Fruit fly (Drosophila melanogaster) whole organism, embryonic: ENCODE data around the gene mGluR.

Experiments
- CG10274 ChIP-seq: fragments of 200-800 bp; sonication (Bioruptor generic); optimal IDR thresholded peaks from 3 replicates; lab custom pipeline; 2017; ENCODE audit warnings: missing biosample characterization, mild to moderate bottlenecking, missing genetic modification characterization
- CG10565 ChIP-seq: fragments of 200-800 bp; sonication (Bioruptor generic); optimal IDR thresholded peaks from 3 replicates; lab custom pipeline; 2016; ENCODE audit warnings: missing biosample characterization, mild to moderate bottlenecking, missing genetic modification characterization
- CG13624 ChIP-seq: fragments of 200-800 bp; sonication (Bioruptor generic); optimal IDR thresholded peaks from 2 replicates; lab custom pipeline; 2016; ENCODE audit warnings: missing biosample characterization, missing genetic modification characterization
- CG13894 ChIP-seq: fragments of 200-800 bp; sonication (Bioruptor generic); optimal IDR thresholded peaks from 3 replicates; lab custom pipeline; 2018; ENCODE audit warnings: missing biosample characterization, mild to moderate bottlenecking, missing genetic modification characterization, moderate library complexity
- CG14965 ChIP-seq: fragments of 200-800 bp; sonication (Bioruptor generic); optimal IDR thresholded peaks from 2 replicates; lab custom pipeline; 2016; ENCODE audit warnings: missing biosample characterization, missing genetic modification characterization, borderline replicate concordance
- CG15479 ChIP-seq: fragments of 200-800 bp; sonication (Bioruptor generic); optimal IDR thresholded peaks from 3 replicates; lab custom pipeline; 2019; ENCODE audit warnings: missing biosample characterization, mild to moderate bottlenecking, missing genetic modification characterization, moderate library complexity
- CG1647 ChIP-seq: fragments of 200-800 bp; sonication (Bioruptor generic); optimal IDR thresholded peaks from 3 replicates; lab custom pipeline; 2016; ENCODE audit warnings: missing biosample characterization, missing genetic modification characterization
- CG16813 ChIP-seq: fragments of 200-800 bp; sonication (Bioruptor generic); IDR thresholded peaks from 3 replicates; pipeline ENCODE4 v1.3.6; 2022; ENCODE audit warnings: missing biosample characterization, missing genetic modification characterization; ENCODE audit not compliant: partially characterized antibody
- CG17328 ChIP-seq: fragments of 200-800 bp; sonication (Bioruptor generic); IDR thresholded peaks from 2 replicates; pipeline ENCODE4 v1.3.6; 2022; ENCODE audit warnings: missing biosample characterization, missing genetic modification characterization
- CG1792 ChIP-seq: fragments of 200-800 bp; sonication (Bioruptor generic); optimal IDR thresholded peaks from 2 replicates; lab custom pipeline; 2016; ENCODE audit warnings: missing biosample characterization, missing genetic modification characterization
- CG18599 ChIP-seq: fragments of 200-800 bp; sonication (Bioruptor generic); optimal IDR thresholded peaks from 3 replicates; lab custom pipeline; 2017; ENCODE audit warnings: missing biosample characterization, missing genetic modification characterization, mild to moderate bottlenecking, moderate library complexity, missing genetic modification reagents
- CG32532 ChIP-seq: fragments of 200-800 bp; sonication (Bioruptor generic); IDR thresholded peaks from 2 replicates; pipeline ENCODE4 v1.3.6; 2022; ENCODE audit warnings: missing biosample characterization, missing genetic modification characterization
- CG33213 ChIP-seq: fragments of 200-800 bp; sonication (Bioruptor generic); optimal IDR thresholded peaks from 3 replicates; lab custom pipeline; 2016; ENCODE audit warnings: missing biosample characterization, missing genetic modification characterization
- CG3407 ChIP-seq: fragments of 200-800 bp; sonication (Bioruptor generic); optimal IDR thresholded peaks from 2 replicates; lab custom pipeline; 2018; ENCODE audit warnings: missing biosample characterization, mild to moderate bottlenecking, missing genetic modification characterization
- CG34224 ChIP-seq: fragments of 200-800 bp; sonication (Bioruptor generic); IDR thresholded peaks from 3 replicates; pipeline ENCODE4 v1.3.6; 2022; ENCODE audit warnings: missing biosample characterization, missing genetic modification characterization; ENCODE audit not compliant: partially characterized antibody
- CG6689 ChIP-seq: fragments of 200-800 bp; sonication (Bioruptor generic); IDR thresholded peaks from 2 replicates; pipeline ENCODE4 v1.3.6; 2022; ENCODE audit warnings: missing biosample characterization, missing genetic modification characterization
- CG6765 ChIP-seq: fragments of 200-800 bp; sonication (Bioruptor generic); optimal IDR thresholded peaks from 3 replicates; lab custom pipeline; 2017; ENCODE audit warnings: missing biosample characterization, mild to moderate bottlenecking, missing genetic modification characterization
- CG6791 ChIP-seq: fragments of 200-800 bp; sonication (Bioruptor generic); IDR thresholded peaks from 3 replicates; pipeline ENCODE4 v1.3.6; 2022; ENCODE audit warnings: missing biosample characterization, missing genetic modification characterization; ENCODE audit not compliant: partially characterized antibody
- CG7271 ChIP-seq: fragments of 200-800 bp; sonication (Bioruptor generic); optimal IDR thresholded peaks from 2 replicates; lab custom pipeline; 2018; ENCODE audit warnings: missing biosample characterization, mild to moderate bottlenecking, missing genetic modification characterization, moderate library complexity
- CG8924 ChIP-seq: fragments of 200-800 bp; optimal IDR thresholded peaks from 3 replicates; lab custom pipeline; 2019; ENCODE audit warnings: missing biosample characterization, mild to moderate bottlenecking, missing genetic modification characterization, moderate library complexity
- CG9215 ChIP-seq: fragments of 200-800 bp; sonication (Bioruptor generic); IDR thresholded peaks from 2 replicates; pipeline ENCODE4 v1.3.6; 2022; ENCODE audit warnings: missing biosample characterization, missing genetic modification characterization
- CrebB ChIP-seq: fragments of 200-800 bp; sonication (Bioruptor generic); optimal IDR thresholded peaks from 3 replicates; lab custom pipeline; 2018; ENCODE audit warnings: missing biosample characterization, mild to moderate bottlenecking, missing genetic modification characterization
- Dek ChIP-seq: fragments of 200-800 bp; sonication (Bioruptor generic); optimal IDR thresholded peaks from 3 replicates; lab custom pipeline; 2019; ENCODE audit warnings: missing biosample characterization, mild to moderate bottlenecking, missing genetic modification characterization, moderate library complexity
- Ets65A ChIP-seq: fragments of 200-800 bp; sonication (Bioruptor generic); peaks from one replicate; lab custom pipeline; 2016; ENCODE audit warnings: missing biosample characterization, missing genetic modification characterization
- HLH4C ChIP-seq: fragments of 200-800 bp; sonication (Bioruptor generic); IDR thresholded peaks from 3 replicates; pipeline ENCODE4 v1.3.6; 2022; ENCODE audit warnings: missing biosample characterization, missing genetic modification characterization; ENCODE audit not compliant: partially characterized antibody
- Neu2 ChIP-seq: fragments of 200-800 bp; sonication (Bioruptor generic); optimal IDR thresholded peaks from 3 replicates; lab custom pipeline; 2016; ENCODE audit warnings: missing biosample characterization, missing genetic modification characterization, borderline replicate concordance
- Nf-YB ChIP-seq: fragments of 200-800 bp; sonication (Bioruptor generic); optimal IDR thresholded peaks from 3 replicates; lab custom pipeline; 2019; ENCODE audit warnings: missing biosample characterization, mild to moderate bottlenecking, missing genetic modification characterization, moderate library complexity
- PHDP ChIP-seq: fragments of 200-800 bp; sonication (Bioruptor generic); optimal IDR thresholded peaks from 3 replicates; lab custom pipeline; 2018; ENCODE audit warnings: missing biosample characterization, mild to moderate bottlenecking, missing genetic modification characterization, moderate library complexity
- Scr ChIP-seq: fragments of 200-800 bp; sonication (Bioruptor generic); IDR thresholded peaks from 2 replicates; pipeline ENCODE4 v1.3.6; 2022; ENCODE audit warnings: missing biosample characterization, missing genetic modification characterization; ENCODE audit not compliant: partially characterized antibody
- Six4 ChIP-seq: fragments of 200-800 bp; sonication (Bioruptor generic); optimal IDR thresholded peaks from 2 replicates; lab custom pipeline; 2016; ENCODE audit warnings: missing biosample characterization, missing genetic modification characterization
- aop ChIP-seq: fragments of 200-800 bp; sonication (Bioruptor generic); IDR thresholded peaks from 2 replicates; pipeline ENCODE4 v1.3.6; 2022; ENCODE audit warnings: missing biosample characterization, missing genetic modification characterization
- bbx ChIP-seq: fragments of 200-800 bp; sonication (Bioruptor generic); IDR thresholded peaks from 2 replicates; pipeline ENCODE4 v1.3.6; 2022; ENCODE audit warnings: missing biosample characterization, missing genetic modification characterization; ENCODE audit not compliant: partially characterized antibody
- bigmax ChIP-seq: fragments of 200-800 bp; sonication (Bioruptor generic); optimal IDR thresholded peaks from 2 replicates; lab custom pipeline; 2018; ENCODE audit warnings: missing biosample characterization, mild to moderate bottlenecking, missing genetic modification characterization
- bowl ChIP-seq: fragments of 200-800 bp; sonication (Bioruptor generic); IDR thresholded peaks from 2 replicates; pipeline ENCODE4 v1.3.6; 2022; ENCODE audit warnings: missing biosample characterization, missing genetic modification characterization
- cg ChIP-seq: fragments of 200-800 bp; sonication (Bioruptor generic); optimal IDR thresholded peaks from 3 replicates; lab custom pipeline; 2019; ENCODE audit warnings: missing biosample characterization, mild to moderate bottlenecking, missing genetic modification characterization, moderate library complexity
- dan ChIP-seq: fragments of 200-800 bp; sonication (Bioruptor generic); IDR thresholded peaks from 2 replicates; pipeline ENCODE4 v1.3.6; 2022; ENCODE audit warnings: missing biosample characterization, missing genetic modification characterization
- gce ChIP-seq: fragments of 200-800 bp; sonication (Bioruptor generic); IDR thresholded peaks from 3 replicates; pipeline ENCODE4 v1.3.6; 2022; ENCODE audit warnings: missing biosample characterization, missing genetic modification characterization
- hth ChIP-seq: fragments of >200 bp; optimal IDR thresholded peaks from 2 replicates; lab custom pipeline; 2017; ENCODE audit warnings: inconsistent platforms
- prd ChIP-seq, 3 experiments: fragments of >200 bp in 2 of 3; fragments of 200-800 bp in 1 of 3; sonication (Bioruptor generic) in 1 of 3; optimal IDR thresholded peaks in 2 of 3; IDR thresholded peaks in 1 of 3; 2 replicates in 2 of 3; 3 replicates in 1 of 3; pipeline versions ENCODE4 v1.3.6 to Lab custom; 2017 to 2022; ENCODE audit warnings: missing biosample characterization in 1 of 3, missing genetic modification characterization in 1 of 3
- pros ChIP-seq: fragments of 200-800 bp; sonication (Bioruptor generic); optimal IDR thresholded peaks from 3 replicates; lab custom pipeline; 2019; ENCODE audit warnings: missing biosample characterization, mild to moderate bottlenecking, missing genetic modification characterization, moderate library complexity
- ranshi ChIP-seq: fragments of 200-800 bp; sonication (Bioruptor generic); IDR thresholded peaks from 2 replicates; pipeline ENCODE4 v1.3.6; 2022; ENCODE audit warnings: missing biosample characterization, missing genetic modification characterization
- sim ChIP-seq: fragments of 200-800 bp; sonication (Bioruptor generic); IDR thresholded peaks from 2 replicates; pipeline ENCODE4 v1.3.6; 2022; ENCODE audit warnings: missing biosample characterization, missing genetic modification characterization
- tll ChIP-seq, 2 experiments: fragments of 200-800 bp in 1 of 2; fragments of >200 bp in 1 of 2; sonication (Bioruptor generic) in 1 of 2; optimal IDR thresholded peaks; 2 replicates each; lab custom pipeline; 2017 to 2019; ENCODE audit warnings: missing biosample characterization in 2 of 2, missing genetic modification characterization in 2 of 2, mild to moderate bottlenecking in 1 of 2, moderate library complexity in 1 of 2
- tna ChIP-seq: fragments of 200-800 bp; sonication (Bioruptor generic); IDR thresholded peaks from 2 replicates; pipeline ENCODE4 v1.3.6; 2022; ENCODE audit warnings: missing biosample characterization, missing genetic modification characterization; ENCODE audit not compliant: partially characterized antibody
- unc-4 ChIP-seq: fragments of 200-800 bp; sonication (Bioruptor generic); IDR thresholded peaks from 2 replicates; pipeline ENCODE4 v1.3.6; 2022; ENCODE audit warnings: missing biosample characterization, missing genetic modification characterization; ENCODE audit not compliant: partially characterized antibody
- z ChIP-seq: fragments of 200-800 bp; sonication (Bioruptor generic); IDR thresholded peaks from 3 replicates; pipeline ENCODE4 v1.3.6; 2022; ENCODE audit warnings: missing biosample characterization, missing genetic modification characterization
- zen2 ChIP-seq: fragments of 200-800 bp; sonication (Bioruptor generic); IDR thresholded peaks from 3 replicates; pipeline ENCODE4 v1.3.6; 2022; ENCODE audit warnings: missing biosample characterization, missing genetic modification characterization; ENCODE audit not compliant: partially characterized antibody

The mGluR gene

dm6 chr4:980475-980856 is 43.8 kb downstream of the mGluR start (continued):
- TF ChIP-seq CG6689 (no peak), gce (GFP tag; lab: Robert Waterston, UW) (no peak), CG7271 (tag; lab: Kevin White, UChicago) (no peak), HLH4C (GFP tag; lab: Robert Waterston, UW) (peak; percentile 76), CG10274 (no peak), Dek (tag; lab: Kevin White, UChicago) (no peak), CG18599 (GFP tag; lab: Kevin White, UChicago) (no peak), bowl (GFP tag; lab: Robert Waterston, UW) (no peak), CG17328 (GFP tag; lab: Robert Waterston, UW) (no peak), CG16813 (peak; percentile 76), Ets65A (GFP tag; lab: Kevin White, UChicago) (no peak), tna (GFP tag; lab: Robert Waterston, UW) (peak; percentile 54; the same call in 1 of the 2 replicates), Neu2 (no peak), CG13624 (GFP tag; lab: Kevin White, UChicago) (no peak), sim (GFP tag; lab: Robert Waterston, UW) (no peak), CG6791 (GFP tag; lab: Robert Waterston, UW) (0 out of 3 replicates have a peak, but pooled peaks have one; percentile 43), CG13894 (no peak), CG6765 (no peak), aop (no peak), bigmax (no peak), bbx (GFP tag; lab: Robert Waterston, UW) (no peak), CG10565 (GFP tag; lab: Kevin White, UChicago) (no peak), Six4 (GFP tag; lab: Kevin White, UChicago) (no peak), zen2 (GFP tag; lab: Robert Waterston, UW) (no peak), ranshi (GFP tag; lab: Robert Waterston, UW) (no peak), Scr (GFP tag; lab: Robert Waterston, UW) (peak; percentile 45; the same call in 1 of the 2 replicates)

dm6 chr4:981157-981556 is 44.5 kb downstream of the mGluR start:
- TF ChIP-seq unc-4 (GFP tag; lab: Robert Waterston, UW) (no peak), Nf-YB (GFP tag; lab: Kevin White, UChicago) (peak; percentile 56), cg (peak; percentile 50), bbx (GFP tag; lab: Robert Waterston, UW) (0 out of 2 replicates have a peak, but pooled peaks have one; percentile 23), CG15479 (GFP tag; lab: Kevin White, UChicago) (peak; percentile 49), CG1647 (no peak), tll (GFP tag; optimal IDR thresholded peaks at IDR 0.05; lab: Kevin White, UChicago) (peak in 1 of 2 experiments; percentile 2), CG32532 (GFP tag; lab: Robert Waterston, UW) (no peak), pros (GFP tag; lab: Kevin White, UChicago) (peak; percentile 56), CG8924 (tag; lab: Kevin White, UChicago) (peak; percentile 23)
- TF ChIP-seq, all 482 proteins: peak for 7

- TF ChIP-seq CG34224 (GFP tag; lab: Robert Waterston, UW) (no peak), CG14965 (GFP tag; lab: Kevin White, UChicago) (peak; percentile 38), CG6765 (peak; percentile 19), CrebB (tag; lab: Kevin White, UChicago) (peak; percentile 36), CG33213 (GFP tag; lab: Kevin White, UChicago) (peak; percentile 67), CG9215 (GFP tag; lab: Robert Waterston, UW) (no peak), CG1792 (GFP tag; lab: Kevin White, UChicago) (peak; percentile 65), z (GFP tag; lab: Robert Waterston, UW) (0 out of 3 replicates have a peak, but pooled peaks have one; percentile 22), prd (optimal IDR thresholded peaks at IDR 0.05; lab: Kevin White, UChicago) (no peak), prd (GFP tag; IDR thresholded peaks at IDR 0.05; lab: Robert Waterston, UW) (peak; percentile 89; the same call in 1 of the 3 replicates), hth (no peak), CG3407 (GFP tag; lab: Kevin White, UChicago) (peak; percentile 80), dan (GFP tag; lab: Robert Waterston, UW) (no peak), PHDP (tag; lab: Kevin White, UChicago) (peak; percentile 77)
These were observed 46.3 kb downstream of the mGluR start for dm6 chr4:982791-983407.
